Worm (Caenorhabditis elegans) whole organism, mixed stage, embryonic: Measurements from ENCODE around the gene nhr-280.

Experiments used
- M03D4.4 ChIP-seq: sonication (generic microtip); optimal IDR thresholded peaks from 2 replicates; lab custom pipeline; 2017; ENCODE audit warnings: mild to moderate bottlenecking, missing genetic modification characterization, missing compliant biosample characterization
- bed-3 ChIP-seq: fragments of 200-800 bp; sonication (Bioruptor generic); optimal IDR thresholded peaks from 3 replicates; lab custom pipeline; 2018; ENCODE audit warnings: mild to moderate bottlenecking, missing genetic modification characterization, moderate library complexity, missing compliant biosample characterization
- blmp-1 ChIP-seq: fragments of 150-350 bp; optimal IDR thresholded peaks from 2 replicates; lab custom pipeline; 2014; ENCODE audit warnings: missing biosample characterization, missing genetic modification characterization
- ceh-43 ChIP-seq: fragments of 200-800 bp; sonication (Bioruptor generic); optimal IDR thresholded peaks from 2 replicates; lab custom pipeline; 2018; ENCODE audit warnings: mild to moderate bottlenecking, missing genetic modification characterization, moderate library complexity, missing compliant biosample characterization
- ceh-83 ChIP-seq: fragments of 200-800 bp; sonication (Bioruptor generic); optimal IDR thresholded peaks from 2 replicates; lab custom pipeline; 2018; ENCODE audit warnings: mild to moderate bottlenecking, missing genetic modification characterization, missing compliant biosample characterization
- drap-1 ChIP-seq: fragments of 200-800 bp; sonication (Bioruptor generic); optimal IDR thresholded peaks from 3 replicates; lab custom pipeline; 2018; ENCODE audit warnings: mild to moderate bottlenecking, missing genetic modification characterization, missing compliant biosample characterization
- elt-1 ChIP-seq: sonication (generic microtip); optimal IDR thresholded peaks from 2 replicates; lab custom pipeline; 2017; ENCODE audit warnings: missing genetic modification characterization, mild to moderate bottlenecking, missing compliant biosample characterization, antibody characterized with exemption, moderate library complexity, borderline replicate concordance; ENCODE audit not compliant: insufficient read depth
- elt-3 ChIP-seq: fragments of 150-350 bp; optimal IDR thresholded peaks from 2 replicates; lab custom pipeline; 2014; ENCODE audit warnings: missing biosample characterization, missing genetic modification characterization
- ham-2 ChIP-seq: fragments of 200-800 bp; sonication (Bioruptor generic); optimal IDR thresholded peaks from 2 replicates; lab custom pipeline; 2018; ENCODE audit warnings: mild to moderate bottlenecking, missing genetic modification characterization, missing compliant biosample characterization
- hlh-1 ChIP-seq: fragments of 150-350 bp; optimal IDR thresholded peaks from 2 replicates; lab custom pipeline; 2014; ENCODE audit warnings: missing biosample characterization, missing genetic modification reagents, missing genetic modification characterization
- lin-13 ChIP-seq: fragments of 150-350 bp; optimal IDR thresholded peaks from 2 replicates; lab custom pipeline; 2014; ENCODE audit warnings: missing biosample characterization, missing genetic modification characterization
- mab-5 ChIP-seq: fragments of 150-350 bp; optimal IDR thresholded peaks from 2 replicates; lab custom pipeline; 2014; ENCODE audit warnings: missing biosample characterization, missing genetic modification characterization
- mep-1 ChIP-seq: fragments of 150-350 bp; optimal IDR thresholded peaks from 2 replicates; lab custom pipeline; 2017; ENCODE audit warnings: missing biosample characterization, missing genetic modification reagents, missing genetic modification characterization, inconsistent platforms
- mls-2 ChIP-seq: sonication (generic microtip); optimal IDR thresholded peaks from 2 replicates; lab custom pipeline; 2016; ENCODE audit warnings: mild to moderate bottlenecking, missing genetic modification characterization, moderate library complexity, missing compliant biosample characterization
- nhr-12 ChIP-seq: fragments of 150-350 bp; optimal IDR thresholded peaks from 2 replicates; lab custom pipeline; 2014; ENCODE audit warnings: missing biosample characterization, missing genetic modification characterization
- nhr-2 ChIP-seq: fragments of 150-350 bp; optimal IDR thresholded peaks from 2 replicates; lab custom pipeline; 2014; ENCODE audit warnings: missing biosample characterization, missing genetic modification characterization
- nhr-237 ChIP-seq: fragments of 150-350 bp; optimal IDR thresholded peaks from 2 replicates; lab custom pipeline; 2014; ENCODE audit warnings: missing biosample characterization, missing genetic modification characterization
- nhr-28 ChIP-seq: fragments of 150-350 bp; optimal IDR thresholded peaks from 2 replicates; lab custom pipeline; 2014; ENCODE audit warnings: missing biosample characterization, missing genetic modification characterization
- nhr-76 ChIP-seq: sonication (generic microtip); optimal IDR thresholded peaks from 2 replicates; lab custom pipeline; 2017; ENCODE audit warnings: missing biosample characterization, missing genetic modification characterization
- pha-4 ChIP-seq: fragments of 150-350 bp; optimal IDR thresholded peaks from 2 replicates; lab custom pipeline; 2018; ENCODE audit warnings: missing biosample characterization, missing genetic modification reagents, missing genetic modification characterization
- sptf-1 ChIP-seq: sonication (generic microtip); optimal IDR thresholded peaks from 2 replicates; lab custom pipeline; 2017; ENCODE audit warnings: mild to moderate bottlenecking, missing genetic modification characterization, moderate library complexity, missing compliant biosample characterization
- tbx-8 ChIP-seq: fragments of 200-800 bp; sonication (Bioruptor generic); optimal IDR thresholded peaks from 2 replicates; lab custom pipeline; 2018; ENCODE audit warnings: mild to moderate bottlenecking, missing genetic modification characterization, moderate library complexity, missing compliant biosample characterization
- unc-120 ChIP-seq: sonication (generic microtip); optimal IDR thresholded peaks from 2 replicates; lab custom pipeline; 2017; ENCODE audit warnings: missing genetic modification characterization, missing compliant biosample characterization; ENCODE audit not compliant: poor library complexity, severe bottlenecking
- unc-39 ChIP-seq: fragments of 150-350 bp; optimal IDR thresholded peaks from 2 replicates; lab custom pipeline; 2014; ENCODE audit warnings: missing biosample characterization, missing genetic modification characterization
- unc-62 ChIP-seq: fragments of 150-350 bp; optimal IDR thresholded peaks from 2 replicates; lab custom pipeline; 2014; ENCODE audit warnings: missing biosample characterization, missing genetic modification reagents, missing genetic modification characterization
- zip-8 ChIP-seq: fragments of 150-350 bp; optimal IDR thresholded peaks from 2 replicates; lab custom pipeline; 2014; ENCODE audit warnings: missing biosample characterization, missing genetic modification characterization
- ztf-11 ChIP-seq: fragments of 150-350 bp; optimal IDR thresholded peaks from 2 replicates; lab custom pipeline; 2014; ENCODE audit warnings: missing biosample characterization, missing genetic modification characterization

nhr-280 gene

DNA sequence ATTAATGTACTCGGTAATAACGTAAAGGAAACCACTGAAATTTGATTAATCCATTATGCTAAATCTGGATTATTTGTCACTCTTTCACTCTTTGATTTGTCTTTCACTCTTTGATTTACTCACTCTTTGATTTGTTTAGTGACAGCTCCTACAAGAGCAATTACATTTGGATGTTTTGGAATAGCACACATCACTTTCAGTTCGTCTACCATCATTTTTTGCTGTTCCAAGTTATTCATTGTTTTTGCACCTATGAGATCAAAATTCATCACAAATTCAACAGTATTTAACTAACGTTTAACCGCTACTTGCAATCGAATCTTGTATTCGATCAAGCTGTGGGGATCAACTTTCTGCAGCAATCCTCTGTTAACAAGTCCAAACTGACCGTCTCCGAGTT, 18.6 kb upstream of the nhr-280 start:
- TF ChIP-seq pha-4 (tag; lab: Kevin White, UChicago) (no peak), nhr-237 (no peak), mep-1 (tag; lab: Kevin White, UChicago) (no peak), elt-1 (tag; lab: Kevin White, UChicago) (no peak)

ce11 chrIII:147570-148076, 17.1 kb upstream of the nhr-280 start, which contains the start of gene sqst-5:
TSS of gene sqst-5 (minus strand) at chrIII:147620.
- TF ChIP-seq elt-1 (tag; lab: Kevin White, UChicago), result no peak
- TF ChIP-seq nhr-76, result no peak
- no peak for TF ChIP-seq blmp-1 (tag; lab: Kevin White, UChicago)
- TF ChIP-seq M03D4.4 (tag; lab: Kevin White, UChicago), result no peak
- TF ChIP-seq bed-3 (GFP tag; lab: Kevin White, UChicago), result no peak
- TF ChIP-seq unc-62 (GFP tag; lab: Kevin White, UChicago), result no peak
- no peak for TF ChIP-seq lin-13 (tag; lab: Kevin White, UChicago)
- TF ChIP-seq ceh-83 (GFP tag; lab: Kevin White, UChicago), result no peak
- no peak for TF ChIP-seq hlh-1 (tag; lab: Kevin White, UChicago)
- TF ChIP-seq, all 35 proteins: peak for 0

- no peak for TF ChIP-seq mab-5
- no peak for TF ChIP-seq ceh-43 (GFP tag; lab: Kevin White, UChicago)
- no peak for TF ChIP-seq ztf-11
- no peak for TF ChIP-seq sptf-1 (tag; lab: Kevin White, UChicago)
- no peak for TF ChIP-seq elt-1 (tag; lab: Kevin White, UChicago)
- no peak for TF ChIP-seq M03D4.4 (tag; lab: Kevin White, UChicago)
- no peak for TF ChIP-seq zip-8 (tag; lab: Kevin White, UChicago)
- TF ChIP-seq lin-13 (tag; lab: Kevin White, UChicago), result no peak
- no peak for TF ChIP-seq mep-1 (tag; lab: Kevin White, UChicago)
- TF ChIP-seq ham-2 (GFP tag; lab: Kevin White, UChicago), result no peak
- no peak for TF ChIP-seq nhr-2
- no peak for TF ChIP-seq mls-2
- TF ChIP-seq, all 35 proteins: peak for 0
These were observed 15.8 kb upstream of the nhr-280 start, which contains the start of gene fbxb-84 for ce11 chrIII:146369-146768. TSS of gene fbxb-84 (minus strand) at chrIII:146469.

ce11 chrIII:145078-145477, 14.5 kb upstream of the nhr-280 start, which contains the start of the genes T17A3.12 and fbxb-83:
TSS of gene T17A3.12 (minus strand) at chrIII:145178.
TSS of gene fbxb-83 (minus strand) at chrIII:145211.
- no peak for TF ChIP-seq nhr-76
- no peak for TF ChIP-seq elt-3 (tag; lab: Kevin White, UChicago)
- TF ChIP-seq ceh-83 (GFP tag; lab: Kevin White, UChicago), result no peak

DNA sequence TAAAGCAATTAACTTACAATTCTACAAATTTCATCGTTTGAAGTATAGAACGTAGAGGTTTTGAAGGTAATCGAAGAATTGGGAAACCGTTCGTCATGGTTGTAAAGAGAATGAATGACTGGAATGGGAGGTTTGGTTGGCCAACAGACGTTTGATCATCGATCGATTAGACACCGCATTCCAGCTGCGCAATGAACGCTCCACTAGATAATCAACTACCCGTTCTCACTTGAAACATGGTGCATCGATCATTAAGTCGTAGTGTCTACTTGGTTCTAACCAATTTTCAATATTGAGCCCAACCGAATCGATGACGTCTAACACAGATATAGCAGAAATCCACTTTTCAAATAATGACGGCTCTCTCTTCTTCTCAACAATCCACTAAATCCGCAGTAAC, 12.6 kb upstream of the nhr-280 start, which contains the start of gene fbxb-82:
fbxb-82 (minus strand) TSS at position 101 of the 400 bp plus-strand sequence.
- TF ChIP-seq lin-13 (tag; lab: Kevin White, UChicago), result no peak
- TF ChIP-seq unc-39, result no peak
- no peak for TF ChIP-seq drap-1 (GFP tag; lab: Kevin White, UChicago)
- TF ChIP-seq nhr-237, result no peak
- TF ChIP-seq nhr-76, result no peak
- no peak for TF ChIP-seq tbx-8 (GFP tag; lab: Kevin White, UChicago)
- TF ChIP-seq elt-3 (tag; lab: Kevin White, UChicago), result no peak
- TF ChIP-seq unc-120 (tag; lab: Kevin White, UChicago), result no peak
- no peak for TF ChIP-seq nhr-12 (tag; lab: Kevin White, UChicago)
- TF ChIP-seq elt-1 (tag; lab: Kevin White, UChicago), result no peak
- TF ChIP-seq sptf-1 (tag; lab: Kevin White, UChicago), result no peak
- TF ChIP-seq nhr-28, result no peak

ce11 chrIII:140904-141303, 10.4 kb upstream of the nhr-280 start, which contains the start of gene fbxb-81:
TSS of gene fbxb-81 (minus strand) at chrIII:141217.
- no peak for TF ChIP-seq lin-13 (tag; lab: Kevin White, UChicago)
